Worm (Caenorhabditis elegans): ENCODE measurements around the gene C18H7.1.

DNA sequence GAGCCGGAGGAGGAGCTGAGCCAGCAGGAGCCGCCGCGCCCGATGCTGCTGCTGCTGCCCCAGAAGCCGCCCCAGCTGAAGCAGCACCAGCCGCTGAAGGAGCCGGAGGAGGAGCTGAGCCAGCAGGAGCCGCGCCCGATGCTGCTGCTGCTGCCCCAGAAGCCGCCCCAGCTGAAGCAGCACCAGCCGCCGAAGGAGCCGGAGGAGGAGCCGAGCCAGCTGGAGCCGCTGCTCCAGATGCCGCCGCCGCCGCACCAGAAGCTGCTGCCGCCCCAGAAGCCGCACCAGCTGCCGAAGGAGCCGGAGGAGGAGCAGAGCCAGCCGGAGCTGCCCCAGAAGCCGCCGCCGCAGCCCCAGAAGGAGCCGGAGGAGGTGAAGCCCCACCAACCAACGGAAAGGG lies 9.9 kb upstream of the C18H7.1 start:
- TF ChIP-seq ets-4 (GFP tag; optimal IDR thresholded peaks at IDR 0.05) (no peak), snpc-1.3 (tag; optimal IDR thresholded peaks at IDR 0.05; ENCODE audit: insufficient read depth) (no peak), let-526 (GFP tag; IDR thresholded peaks at IDR 0.05) (no peak), ztf-26 (tag; optimal IDR thresholded peaks at IDR 0.05) (no peak), snpc-4 (GFP tag; optimal IDR thresholded peaks at IDR 0.05) (no peak), snpc-4 (tag; optimal IDR thresholded peaks at IDR 0.05) (no peak), efl-1 (GFP tag; optimal IDR thresholded peaks at IDR 0.05) (no peak), nfya-1 (tag; optimal IDR thresholded peaks at IDR 0.05; ENCODE audit: borderline replicate concordance, insufficient read depth) (no peak), pha-4 (tag; optimal IDR thresholded peaks at IDR 0.05) (no peak), ekl-4 (GFP tag; IDR thresholded peaks at IDR 0.05) (no peak), bed-2 (GFP tag; IDR thresholded peaks at IDR 0.05) (no peak)

Data from whole organism, young adult.